Fruit fly (Drosophila melanogaster) whole organism, embryonic: ENCODE results near the gene CG7378.

ENCODE experiments used
- CG11247 ChIP-seq: fragments of 200-800 bp; sonication (Bioruptor generic); IDR thresholded peaks from 2 replicates; pipeline ENCODE4 v1.3.6; 2022; ENCODE audit warnings: missing biosample characterization, missing genetic modification characterization
- CG11696 ChIP-seq: fragments of 200-800 bp; sonication (Bioruptor generic); IDR thresholded peaks from 2 replicates; pipeline ENCODE4 v1.3.6; 2022; ENCODE audit warnings: missing biosample characterization, missing genetic modification characterization
- CG12236 ChIP-seq: fragments of 200-800 bp; sonication (Bioruptor generic); optimal IDR thresholded peaks from 2 replicates; lab custom pipeline; 2016; ENCODE audit warnings: missing biosample characterization, missing genetic modification characterization
- CG13123 ChIP-seq: fragments of 200-800 bp; sonication (Bioruptor generic); optimal IDR thresholded peaks from 2 replicates; lab custom pipeline; 2016; ENCODE audit warnings: missing biosample characterization, missing genetic modification characterization
- CG13287 ChIP-seq: fragments of 200-800 bp; sonication (Bioruptor generic); IDR thresholded peaks from 2 replicates; pipeline ENCODE4 v1.3.6; 2022; ENCODE audit warnings: missing biosample characterization, missing genetic modification characterization; ENCODE audit not compliant: partially characterized antibody
- CG14710 ChIP-seq: fragments of 200-800 bp; sonication (Bioruptor generic); optimal IDR thresholded peaks from 3 replicates; lab custom pipeline; 2019; ENCODE audit warnings: missing biosample characterization, mild to moderate bottlenecking, missing genetic modification characterization, moderate library complexity
- CG15073 ChIP-seq: fragments of 200-800 bp; sonication (Bioruptor generic); optimal IDR thresholded peaks from 2 replicates; lab custom pipeline; 2016; ENCODE audit warnings: missing biosample characterization, missing genetic modification characterization
- CG16779 ChIP-seq: fragments of 200-800 bp; sonication (Bioruptor generic); IDR thresholded peaks from 2 replicates; pipeline ENCODE4 v1.3.6; 2022; ENCODE audit warnings: missing biosample characterization, missing genetic modification characterization
- CG18011 ChIP-seq: fragments of 200-800 bp; sonication (Bioruptor generic); optimal IDR thresholded peaks from 2 replicates; lab custom pipeline; 2017; ENCODE audit warnings: missing biosample characterization, missing genetic modification characterization, mild to moderate bottlenecking, moderate library complexity, missing genotype
- CG18764 ChIP-seq: fragments of 200-800 bp; sonication (Bioruptor generic); optimal IDR thresholded peaks from 3 replicates; lab custom pipeline; 2016; ENCODE audit warnings: missing biosample characterization, missing genetic modification characterization
- CG2875 ChIP-seq: fragments of 200-800 bp; sonication (Bioruptor generic); optimal IDR thresholded peaks from 2 replicates; lab custom pipeline; 2017; ENCODE audit warnings: missing biosample characterization, mild to moderate bottlenecking, missing genetic modification characterization, missing genetic modification reagents
- CG2889 ChIP-seq: fragments of 200-800 bp; sonication (Bioruptor generic); IDR thresholded peaks from 3 replicates; pipeline ENCODE4 v1.3.6; 2022; ENCODE audit warnings: missing biosample characterization, missing genetic modification characterization
- CG3065 ChIP-seq: fragments of 200-800 bp; sonication (Bioruptor generic); optimal IDR thresholded peaks from 2 replicates; lab custom pipeline; 2016; ENCODE audit warnings: missing biosample characterization, missing genetic modification characterization
- CG32772 ChIP-seq: fragments of 200-800 bp; sonication (Bioruptor generic); IDR thresholded peaks from 2 replicates; pipeline ENCODE4 v1.3.6; 2022; ENCODE audit warnings: missing biosample characterization, missing genetic modification characterization
- CG43689 ChIP-seq: fragments of 200-800 bp; sonication (Bioruptor generic); IDR thresholded peaks from 2 replicates; pipeline ENCODE4 v1.3.6; 2022; ENCODE audit warnings: missing biosample characterization, missing genetic modification characterization
- CG4730 ChIP-seq: fragments of 200-800 bp; sonication (Bioruptor generic); IDR thresholded peaks from 2 replicates; pipeline ENCODE4 v1.3.6; 2022; ENCODE audit warnings: missing biosample characterization, missing genetic modification characterization
- CG5180 ChIP-seq: fragments of 200-800 bp; sonication (Bioruptor generic); optimal IDR thresholded peaks from 3 replicates; lab custom pipeline; 2017; ENCODE audit warnings: missing biosample characterization, missing genetic modification characterization, mild to moderate bottlenecking, moderate library complexity, missing genetic modification reagents
- CG7745 ChIP-seq: fragments of 200-800 bp; sonication (Bioruptor generic); optimal IDR thresholded peaks from 2 replicates; lab custom pipeline; 2018; ENCODE audit warnings: missing biosample characterization, mild to moderate bottlenecking, missing genetic modification characterization, moderate library complexity
- CG8290 ChIP-seq, 3 experiments: fragments of 200-800 bp; sonication (Bioruptor generic); optimal IDR thresholded peaks; 2 replicates each; lab custom pipeline; 2016 to 2019; ENCODE audit warnings: missing biosample characterization in 3 of 3, missing genetic modification characterization in 3 of 3, mild to moderate bottlenecking in 2 of 3, moderate library complexity in 1 of 3
- CG8359 ChIP-seq: fragments of 200-800 bp; sonication (Bioruptor generic); optimal IDR thresholded peaks from 2 replicates; lab custom pipeline; 2017; ENCODE audit warnings: missing biosample characterization, mild to moderate bottlenecking, missing genetic modification characterization, borderline replicate concordance
- CG8924 ChIP-seq: fragments of 200-800 bp; optimal IDR thresholded peaks from 3 replicates; lab custom pipeline; 2019; ENCODE audit warnings: missing biosample characterization, mild to moderate bottlenecking, missing genetic modification characterization, moderate library complexity
- Dll ChIP-seq: fragments of 200-800 bp; sonication (Bioruptor generic); IDR thresholded peaks from 4 replicates; pipeline ENCODE4 v1.3.6; 2022; ENCODE audit warnings: missing biosample characterization, missing genetic modification characterization; ENCODE audit not compliant: partially characterized antibody
- Drgx ChIP-seq: fragments of 200-800 bp; sonication (Bioruptor generic); IDR thresholded peaks from 2 replicates; pipeline ENCODE4 v1.3.6; 2022; ENCODE audit warnings: missing biosample characterization, missing genetic modification characterization
- E2f2 ChIP-seq: fragments of 200-800 bp; sonication (Bioruptor generic); IDR thresholded peaks from 2 replicates; pipeline ENCODE4 v1.3.6; 2022; ENCODE audit warnings: missing biosample characterization, missing genetic modification characterization
- HLHmδ ChIP-seq: fragments of 200-800 bp; sonication (Bioruptor generic); optimal IDR thresholded peaks from 2 replicates; lab custom pipeline; 2018; ENCODE audit warnings: missing biosample characterization, mild to moderate bottlenecking, missing genetic modification characterization, moderate library complexity
- Hey ChIP-seq: fragments of 200-800 bp; sonication (Bioruptor generic); optimal IDR thresholded peaks from 3 replicates; lab custom pipeline; 2018; ENCODE audit warnings: missing biosample characterization, mild to moderate bottlenecking, missing genetic modification characterization
- NFAT ChIP-seq: fragments of 200-800 bp; sonication (Bioruptor generic); IDR thresholded peaks from 2 replicates; pipeline ENCODE4 v1.3.6; 2022; ENCODE audit warnings: missing biosample characterization, missing genetic modification characterization
- Nf-YC ChIP-seq: fragments of 200-800 bp; optimal IDR thresholded peaks from 3 replicates; lab custom pipeline; 2019; ENCODE audit warnings: missing biosample characterization, mild to moderate bottlenecking, missing genetic modification characterization, moderate library complexity
- Sin3A ChIP-seq: fragments of >200 bp; optimal IDR thresholded peaks from 2 replicates; lab custom pipeline; 2018
- Xrp1 ChIP-seq: fragments of 200-800 bp; sonication (Bioruptor generic); IDR thresholded peaks from 2 replicates; pipeline ENCODE4 v1.3.6; 2022; ENCODE audit warnings: missing biosample characterization, missing genetic modification characterization
- abd-A ChIP-seq: fragments of 200-800 bp; sonication (Bioruptor generic); optimal IDR thresholded peaks from 3 replicates; lab custom pipeline; 2019; ENCODE audit warnings: missing biosample characterization, mild to moderate bottlenecking, missing genetic modification characterization, moderate library complexity
- crc ChIP-seq: fragments of 200-800 bp; sonication (Bioruptor generic); optimal IDR thresholded peaks from 2 replicates; lab custom pipeline; 2016; ENCODE audit warnings: missing biosample characterization, missing genetic modification characterization
- cwo ChIP-seq: fragments of 200-800 bp; sonication (Bioruptor generic); optimal IDR thresholded peaks from 3 replicates; lab custom pipeline; 2017; ENCODE audit warnings: missing biosample characterization, missing genetic modification characterization, mild to moderate bottlenecking, moderate library complexity, missing genetic modification reagents
- dan ChIP-seq: fragments of 200-800 bp; sonication (Bioruptor generic); IDR thresholded peaks from 2 replicates; pipeline ENCODE4 v1.3.6; 2022; ENCODE audit warnings: missing biosample characterization, missing genetic modification characterization
- dati ChIP-seq: fragments of 200-800 bp; sonication (Bioruptor generic); IDR thresholded peaks from 2 replicates; pipeline ENCODE4 v1.3.6; 2022; ENCODE audit warnings: missing biosample characterization, missing genetic modification characterization
- gce ChIP-seq: fragments of 200-800 bp; sonication (Bioruptor generic); IDR thresholded peaks from 3 replicates; pipeline ENCODE4 v1.3.6; 2022; ENCODE audit warnings: missing biosample characterization, missing genetic modification characterization
- hbn ChIP-seq: fragments of 200-800 bp; sonication (Bioruptor generic); IDR thresholded peaks from 2 replicates; pipeline ENCODE4 v1.3.6; 2022; ENCODE audit warnings: missing biosample characterization, missing genetic modification characterization; ENCODE audit not compliant: partially characterized antibody
- jumu ChIP-seq: fragments of 200-800 bp; sonication (Bioruptor generic); optimal IDR thresholded peaks from 3 replicates; lab custom pipeline; 2016; ENCODE audit warnings: missing biosample characterization, missing genetic modification characterization
- kah ChIP-seq: fragments of 200-800 bp; sonication (Bioruptor generic); optimal IDR thresholded peaks from 2 replicates; lab custom pipeline; 2018; ENCODE audit warnings: missing biosample characterization, mild to moderate bottlenecking, missing genetic modification characterization
- kay ChIP-seq: fragments of 200-800 bp; sonication (Bioruptor generic); optimal IDR thresholded peaks from 2 replicates; lab custom pipeline; 2016; ENCODE audit warnings: missing biosample characterization, missing genetic modification characterization
- klu ChIP-seq: fragments of 200-800 bp; sonication (Bioruptor generic); IDR thresholded peaks from 2 replicates; pipeline ENCODE4 v1.3.6; 2022; ENCODE audit warnings: missing biosample characterization, missing genetic modification characterization
- nau ChIP-seq: fragments of 200-800 bp; sonication (Bioruptor generic); optimal IDR thresholded peaks from 3 replicates; lab custom pipeline; 2017; ENCODE audit warnings: missing biosample characterization, mild to moderate bottlenecking, missing genetic modification characterization, missing genetic modification reagents
- nerfin-1 ChIP-seq: fragments of 200-800 bp; sonication (Bioruptor generic); optimal IDR thresholded peaks from 3 replicates; lab custom pipeline; 2019; ENCODE audit warnings: missing biosample characterization, mild to moderate bottlenecking, missing genetic modification characterization, moderate library complexity
- pnt ChIP-seq: fragments of 200-800 bp; sonication (Bioruptor generic); optimal IDR thresholded peaks from 3 replicates; lab custom pipeline; 2016; ENCODE audit warnings: missing biosample characterization, missing genetic modification characterization
- sna ChIP-seq: fragments of 200-800 bp; sonication (Bioruptor generic); IDR thresholded peaks from 2 replicates; pipeline ENCODE4 v1.3.6; 2022; ENCODE audit warnings: missing biosample characterization, missing genetic modification characterization; ENCODE audit not compliant: partially characterized antibody
- sob ChIP-seq: fragments of 200-800 bp; sonication (Bioruptor generic); IDR thresholded peaks from 2 replicates; pipeline ENCODE4 v1.3.6; 2022; ENCODE audit warnings: missing biosample characterization, missing genetic modification characterization
- tgo ChIP-seq: fragments of 200-800 bp; sonication (Bioruptor generic); IDR thresholded peaks from 3 replicates; pipeline ENCODE4 v1.3.6; 2022; ENCODE audit warnings: missing biosample characterization, missing genetic modification characterization
- usp ChIP-seq: fragments of >200 bp; optimal IDR thresholded peaks from 2 replicates; lab custom pipeline; 2017; ENCODE audit warnings: missing biosample characterization, missing genetic modification characterization
- zf30C ChIP-seq: fragments of 200-800 bp; sonication (Bioruptor generic); optimal IDR thresholded peaks from 3 replicates; lab custom pipeline; 2018; ENCODE audit warnings: missing biosample characterization, mild to moderate bottlenecking, missing genetic modification characterization

Gene CG7378

DNA sequence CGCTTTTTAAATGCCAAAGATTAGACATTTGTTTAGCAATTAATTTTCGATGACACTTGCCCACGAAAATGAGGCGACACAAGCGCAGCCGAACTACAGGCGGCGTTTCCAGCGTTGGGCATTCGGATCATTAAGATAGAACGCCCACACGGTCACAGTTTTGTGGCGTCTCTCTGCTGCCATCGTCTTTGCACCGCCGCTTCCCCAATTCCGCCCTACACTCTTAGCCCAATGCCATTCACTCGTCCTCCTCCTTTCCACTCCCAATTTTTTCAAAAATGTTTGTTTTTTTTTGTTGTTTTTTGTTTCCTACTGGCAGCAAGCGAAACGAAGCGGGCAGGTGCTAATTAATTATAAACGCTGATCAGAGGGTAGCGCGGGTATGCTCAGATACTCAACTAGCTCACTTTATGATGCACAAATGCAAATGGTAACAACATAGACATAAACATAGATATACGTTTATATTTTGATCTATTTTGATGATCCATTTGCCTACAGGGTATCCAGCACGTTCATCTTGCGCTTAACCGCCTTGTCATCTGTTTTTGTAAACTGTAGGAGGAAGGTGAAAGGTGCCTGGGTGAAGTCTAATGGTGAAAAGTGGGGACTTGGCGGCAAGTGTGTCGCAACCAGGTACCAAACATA, 51.1 kb downstream of the CG7378 start (continued):
- TF ChIP-seq CG4730 (GFP tag; lab: Robert Waterston, UW) (peak; percentile 80), dati (GFP tag; lab: Robert Waterston, UW) (peak; percentile 74; the same call in 1 of the 2 replicates), CG11696 (GFP tag; lab: Robert Waterston, UW) (peak; percentile 15; the same call in 1 of the 2 replicates), tgo (GFP tag; lab: Robert Waterston, UW) (peak; percentile 78), CG16779 (GFP tag; lab: Robert Waterston, UW) (0 out of 2 replicates have a peak, but pooled peaks have one; percentile 18), crc (peak; percentile 65), gce (GFP tag; lab: Robert Waterston, UW) (peak; percentile 79; the same call in 1 of the 3 replicates), HLHmδ (GFP tag; lab: Kevin White, UChicago) (no peak), CG18011 (GFP tag; lab: Kevin White, UChicago) (no peak), pnt (peak; percentile 78), Nf-YC (no peak), CG43689 (GFP tag; lab: Robert Waterston, UW) (no peak), jumu (GFP tag; lab: Kevin White, UChicago) (peak; percentile 82), usp (GFP tag; lab: Kevin White, UChicago) (no peak), nerfin-1 (peak; percentile 52), NFAT (GFP tag; lab: Robert Waterston, UW) (peak; percentile 55), CG7745 (tag; lab: Kevin White, UChicago) (no peak), zf30C (no peak), CG15073 (GFP tag; lab: Kevin White, UChicago) (no peak), hbn (GFP tag; lab: Robert Waterston, UW) (no peak), CG32772 (peak; percentile 83), CG2889 (GFP tag; lab: Robert Waterston, UW) (peak; percentile 56; the same call in 1 of the 3 replicates), CG2875 (GFP tag; lab: Kevin White, UChicago) (peak; percentile 70), CG14710 (tag; lab: Kevin White, UChicago) (peak; percentile 61), CG8290 (GFP tag; optimal IDR thresholded peaks at IDR 0.05; lab: Kevin White, UChicago) (peak; percentile 29), CG8290 (tag; optimal IDR thresholded peaks at IDR 0.05; lab: Kevin White, UChicago) (peak in 1 of 2 experiments; percentile 91), CG3065 (GFP tag; lab: Kevin White, UChicago) (no peak), Xrp1 (GFP tag; lab: Robert Waterston, UW) (peak; percentile 87), CG8924 (peak; percentile 68), kay (GFP tag; lab: Kevin White, UChicago) (peak; percentile 64), CG5180 (peak; percentile 53), CG8359 (GFP tag; lab: Kevin White, UChicago) (peak; percentile 43), Sin3A (no peak), kah (GFP tag; lab: Kevin White, UChicago) (peak; percentile 35), Dll (GFP tag; lab: Robert Waterston, UW) (no peak), Hey (tag; lab: Kevin White, UChicago) (no peak), CG11247 (GFP tag; lab: Robert Waterston, UW) (peak; percentile 78), CG12236 (GFP tag; lab: Kevin White, UChicago) (no peak), klu (peak; percentile 75), CG13287 (GFP tag; lab: Robert Waterston, UW) (no peak), nau (GFP tag; lab: Kevin White, UChicago) (peak; percentile 49), sob (peak; percentile 84), sna (GFP tag; lab: Robert Waterston, UW) (no peak), dan (GFP tag; lab: Robert Waterston, UW) (peak; percentile 62), cwo (GFP tag; lab: Kevin White, UChicago) (peak; percentile 30), CG18764 (GFP tag; lab: Kevin White, UChicago) (peak; percentile 71), abd-A (no peak), E2f2 (GFP tag; lab: Robert Waterston, UW) (peak; percentile 49; the same call in 1 of the 2 replicates), CG13123 (GFP tag; lab: Kevin White, UChicago) (peak; percentile 40), Drgx (GFP tag; lab: Robert Waterston, UW) (peak; percentile 45; the same call in 1 of the 2 replicates)
